Fruit fly (Drosophila melanogaster) whole organism, embryonic: ENCODE results near the gene EloB.

Experiments
- CG10147 ChIP-seq: fragments of 200-800 bp; sonication (Bioruptor generic); optimal IDR thresholded peaks from 2 replicates; lab custom pipeline; 2019; ENCODE audit warnings: missing biosample characterization, mild to moderate bottlenecking, missing genetic modification characterization, moderate library complexity
- CG10209 ChIP-seq: fragments of 200-800 bp; sonication (Bioruptor generic); optimal IDR thresholded peaks from 3 replicates; lab custom pipeline; 2017; ENCODE audit warnings: missing biosample characterization, mild to moderate bottlenecking, missing genetic modification characterization, missing genetic modification reagents
- CG10267 ChIP-seq: fragments of 200-800 bp; sonication (Bioruptor generic); optimal IDR thresholded peaks from 2 replicates; lab custom pipeline; 2018; ENCODE audit warnings: missing biosample characterization, mild to moderate bottlenecking, missing genetic modification characterization, moderate library complexity
- CG11398 ChIP-seq: fragments of 200-800 bp; sonication (Bioruptor generic); optimal IDR thresholded peaks from 2 replicates; lab custom pipeline; 2016; ENCODE audit warnings: missing biosample characterization, missing genetic modification characterization
- CG11456 ChIP-seq: fragments of 200-800 bp; sonication (Bioruptor generic); IDR thresholded peaks from 3 replicates; pipeline ENCODE4 v1.3.6; 2022; ENCODE audit warnings: missing biosample characterization, missing genetic modification characterization
- CG13894 ChIP-seq: fragments of 200-800 bp; sonication (Bioruptor generic); optimal IDR thresholded peaks from 3 replicates; lab custom pipeline; 2018; ENCODE audit warnings: missing biosample characterization, mild to moderate bottlenecking, missing genetic modification characterization, moderate library complexity
- CG14441 ChIP-seq: fragments of 200-800 bp; sonication (Bioruptor generic); IDR thresholded peaks from 2 replicates; pipeline ENCODE4 v1.3.6; 2022; ENCODE audit warnings: missing biosample characterization, missing genetic modification characterization
- CG14710 ChIP-seq: fragments of 200-800 bp; sonication (Bioruptor generic); optimal IDR thresholded peaks from 3 replicates; lab custom pipeline; 2019; ENCODE audit warnings: missing biosample characterization, mild to moderate bottlenecking, missing genetic modification characterization, moderate library complexity
- CG15073 ChIP-seq: fragments of 200-800 bp; sonication (Bioruptor generic); optimal IDR thresholded peaks from 2 replicates; lab custom pipeline; 2016; ENCODE audit warnings: missing biosample characterization, missing genetic modification characterization
- CG1602 ChIP-seq: fragments of 200-800 bp; sonication (Bioruptor generic); optimal IDR thresholded peaks from 3 replicates; lab custom pipeline; 2016; ENCODE audit warnings: missing biosample characterization, missing genetic modification characterization
- CG18619 ChIP-seq: fragments of 200-800 bp; sonication (Bioruptor generic); optimal IDR thresholded peaks from 3 replicates; lab custom pipeline; 2017; ENCODE audit warnings: missing biosample characterization, mild to moderate bottlenecking, missing genetic modification characterization
- CG2202 ChIP-seq: fragments of 200-800 bp; sonication (Bioruptor generic); optimal IDR thresholded peaks from 2 replicates; lab custom pipeline; 2018; ENCODE audit warnings: missing biosample characterization, mild to moderate bottlenecking, missing genetic modification characterization
- CG3163 ChIP-seq: fragments of 200-800 bp; sonication (Bioruptor generic); optimal IDR thresholded peaks from 3 replicates; lab custom pipeline; 2016; ENCODE audit warnings: missing biosample characterization, missing genetic modification characterization
- CG34224 ChIP-seq: fragments of 200-800 bp; sonication (Bioruptor generic); IDR thresholded peaks from 3 replicates; pipeline ENCODE4 v1.3.6; 2022; ENCODE audit warnings: missing biosample characterization, missing genetic modification characterization; ENCODE audit not compliant: partially characterized antibody
- CG3838 ChIP-seq: fragments of 200-800 bp; sonication (Bioruptor generic); optimal IDR thresholded peaks from 3 replicates; lab custom pipeline; 2016; ENCODE audit warnings: missing biosample characterization, missing genetic modification characterization
- CG5953 ChIP-seq: fragments of 200-800 bp; sonication (Bioruptor generic); IDR thresholded peaks from 2 replicates; pipeline ENCODE4 v1.3.6; 2022; ENCODE audit warnings: missing biosample characterization, missing genetic modification characterization
- CG6689 ChIP-seq: fragments of 200-800 bp; sonication (Bioruptor generic); IDR thresholded peaks from 2 replicates; pipeline ENCODE4 v1.3.6; 2022; ENCODE audit warnings: missing biosample characterization, missing genetic modification characterization
- CG8089 ChIP-seq: fragments of 200-800 bp; sonication (Bioruptor generic); optimal IDR thresholded peaks from 3 replicates; lab custom pipeline; 2016; ENCODE audit warnings: missing biosample characterization, missing genetic modification characterization
- CG8388 ChIP-seq: fragments of 200-800 bp; sonication (Bioruptor generic); optimal IDR thresholded peaks from 2 replicates; lab custom pipeline; 2019; ENCODE audit warnings: missing biosample characterization, mild to moderate bottlenecking, missing genetic modification characterization, moderate library complexity
- CkIIα-i1 ChIP-seq: fragments of 200-800 bp; sonication (Bioruptor generic); IDR thresholded peaks from 2 replicates; pipeline ENCODE4 v1.3.6; 2022; ENCODE audit warnings: missing biosample characterization, missing genetic modification characterization
- D19B ChIP-seq: fragments of 200-800 bp; sonication (Bioruptor generic); optimal IDR thresholded peaks from 2 replicates; lab custom pipeline; 2017; ENCODE audit warnings: missing biosample characterization, mild to moderate bottlenecking, missing genetic modification characterization
- Fer2 ChIP-seq: fragments of 200-800 bp; sonication (Bioruptor generic); optimal IDR thresholded peaks from 2 replicates; lab custom pipeline; 2018; ENCODE audit warnings: missing biosample characterization, mild to moderate bottlenecking, missing genetic modification characterization, moderate library complexity
- Hr78 ChIP-seq, 2 experiments: fragments of 200-800 bp in 1 of 2; fragments of >200 bp in 1 of 2; sonication (Bioruptor generic) in 1 of 2; optimal IDR thresholded peaks; 2 replicates each; lab custom pipeline; 2017 to 2019; ENCODE audit warnings: missing biosample characterization in 2 of 2, missing genetic modification characterization in 2 of 2, mild to moderate bottlenecking in 1 of 2, moderate library complexity in 1 of 2
- Lhr ChIP-seq: fragments of 200-800 bp; sonication (Bioruptor generic); optimal IDR thresholded peaks from 3 replicates; lab custom pipeline; 2017; ENCODE audit warnings: mild to moderate bottlenecking, missing biosample characterization, missing genetic modification reagents, missing genetic modification characterization
- Lpt ChIP-seq: fragments of >200 bp; optimal IDR thresholded peaks from 2 replicates; lab custom pipeline; 2018; ENCODE audit warnings: missing biosample characterization, missing genetic modification characterization
- MESR4 ChIP-seq: fragments of 200-800 bp; sonication (Bioruptor generic); optimal IDR thresholded peaks from 2 replicates; lab custom pipeline; 2018; ENCODE audit warnings: missing biosample characterization, mild to moderate bottlenecking, missing genetic modification characterization, moderate library complexity
- MTF-1 ChIP-seq: fragments of 200-800 bp; sonication (Bioruptor generic); optimal IDR thresholded peaks from 2 replicates; lab custom pipeline; 2018; ENCODE audit warnings: missing biosample characterization, mild to moderate bottlenecking, missing genetic modification characterization, borderline replicate concordance
- Stat92E ChIP-seq, 3 experiments: fragments of >200 bp in 2 of 3; fragments of 200-800 bp in 1 of 3; sonication (Bioruptor generic) in 1 of 3; optimal IDR thresholded peaks; 2 replicates each; lab custom pipeline; 2017 to 2019; ENCODE audit warnings: missing biosample characterization in 3 of 3, missing genetic modification characterization in 3 of 3, mild to moderate bottlenecking in 1 of 3, moderate library complexity in 1 of 3
- TFAM ChIP-seq: fragments of 200-800 bp; sonication (Bioruptor generic); optimal IDR thresholded peaks from 2 replicates; lab custom pipeline; 2017; ENCODE audit warnings: missing biosample characterization, missing genetic modification characterization, inconsistent platforms
- ara ChIP-seq: fragments of 200-800 bp; sonication (Bioruptor generic); IDR thresholded peaks from 2 replicates; pipeline ENCODE4 v1.3.6; 2022; ENCODE audit warnings: missing biosample characterization, missing genetic modification characterization
- cad ChIP-seq: fragments of >200 bp; optimal IDR thresholded peaks from 2 replicates; lab custom pipeline; 2017; ENCODE audit warnings: missing biosample characterization, missing genetic modification characterization
- caup ChIP-seq: fragments of 200-800 bp; sonication (Bioruptor generic); optimal IDR thresholded peaks from 3 replicates; lab custom pipeline; 2017; ENCODE audit warnings: missing biosample characterization, mild to moderate bottlenecking, missing genetic modification characterization, moderate library complexity; ENCODE audit not compliant: severe bottlenecking
- cg ChIP-seq: fragments of 200-800 bp; sonication (Bioruptor generic); optimal IDR thresholded peaks from 3 replicates; lab custom pipeline; 2019; ENCODE audit warnings: missing biosample characterization, mild to moderate bottlenecking, missing genetic modification characterization, moderate library complexity
- chif ChIP-seq, 2 experiments: fragments of 200-800 bp; sonication (Bioruptor generic); optimal IDR thresholded peaks; 3 replicates each; lab custom pipeline; 2016; ENCODE audit warnings: missing biosample characterization in 2 of 2, missing genetic modification characterization in 2 of 2
- dimm ChIP-seq: fragments of 200-800 bp; sonication (Bioruptor generic); IDR thresholded peaks from 2 replicates; pipeline ENCODE4 v1.3.6; 2022; ENCODE audit warnings: missing biosample characterization, missing genetic modification characterization
- fu2 ChIP-seq: fragments of 200-800 bp; sonication (Bioruptor generic); optimal IDR thresholded peaks from 2 replicates; lab custom pipeline; 2016; ENCODE audit warnings: missing biosample characterization, missing genetic modification characterization
- grn ChIP-seq: fragments of 200-800 bp; sonication (Bioruptor generic); optimal IDR thresholded peaks from 3 replicates; lab custom pipeline; 2017; ENCODE audit warnings: missing biosample characterization, missing genetic modification characterization
- gro ChIP-seq: fragments of 200-800 bp; sonication (Bioruptor generic); optimal IDR thresholded peaks from 2 replicates; lab custom pipeline; 2016; ENCODE audit warnings: missing biosample characterization, missing genetic modification characterization
- gsb ChIP-seq: fragments of 200-800 bp; sonication (Bioruptor generic); IDR thresholded peaks from 2 replicates; pipeline ENCODE4 v1.3.6; 2022; ENCODE audit warnings: missing biosample characterization, missing genetic modification characterization
- ind ChIP-seq: fragments of 200-800 bp; sonication (Bioruptor generic); optimal IDR thresholded peaks from 3 replicates; lab custom pipeline; 2016; ENCODE audit warnings: missing biosample characterization, missing genetic modification characterization
- p53 ChIP-seq: fragments of 200-800 bp; sonication (Bioruptor generic); optimal IDR thresholded peaks from 2 replicates; lab custom pipeline; 2016; ENCODE audit warnings: missing biosample characterization, missing genetic modification characterization
- pho ChIP-seq: fragments of 200-800 bp; sonication (Bioruptor generic); optimal IDR thresholded peaks from 2 replicates; lab custom pipeline; 2016; ENCODE audit warnings: missing biosample characterization, missing genetic modification characterization
- phol ChIP-seq: fragments of 200-800 bp; sonication (Bioruptor generic); optimal IDR thresholded peaks from 3 replicates; lab custom pipeline; 2018; ENCODE audit warnings: missing biosample characterization, mild to moderate bottlenecking, missing genetic modification characterization, moderate library complexity
- pros ChIP-seq: fragments of 200-800 bp; sonication (Bioruptor generic); optimal IDR thresholded peaks from 3 replicates; lab custom pipeline; 2019; ENCODE audit warnings: missing biosample characterization, mild to moderate bottlenecking, missing genetic modification characterization, moderate library complexity
- sens ChIP-seq: fragments of 200-800 bp; sonication (Bioruptor generic); peaks from one replicate; lab custom pipeline; 2016; ENCODE audit warnings: missing biosample characterization, missing genetic modification characterization
- twi ChIP-seq: fragments of 200-800 bp; optimal IDR thresholded peaks from 2 replicates; lab custom pipeline; 2019; ENCODE audit warnings: missing biosample characterization, mild to moderate bottlenecking, missing genetic modification characterization, moderate library complexity
- tx ChIP-seq: fragments of 200-800 bp; sonication (Bioruptor generic); optimal IDR thresholded peaks from 2 replicates; lab custom pipeline; 2016; ENCODE audit warnings: missing biosample characterization, missing genetic modification characterization
- vnd ChIP-seq: fragments of 200-800 bp; sonication (Bioruptor generic); IDR thresholded peaks from 3 replicates; pipeline ENCODE4 v1.3.6; 2022; ENCODE audit warnings: missing biosample characterization, missing genetic modification characterization; ENCODE audit not compliant: partially characterized antibody
- vvl ChIP-seq: fragments of 200-800 bp; sonication (Bioruptor generic); IDR thresholded peaks from 2 replicates; pipeline ENCODE4 v1.3.6; 2022; ENCODE audit warnings: missing biosample characterization, missing genetic modification characterization
- zfh1 ChIP-seq: fragments of 200-800 bp; sonication (Bioruptor generic); IDR thresholded peaks from 3 replicates; pipeline ENCODE4 v1.3.6; 2022; ENCODE audit warnings: missing biosample characterization, missing genetic modification characterization

The EloB gene

dm6 chr3R:20596337-20596962 lies 16.8 kb upstream of the EloB start:
- no peak for TF ChIP-seq Fer2
- TF ChIP-seq caup (GFP tag; lab: Kevin White, UChicago) = no peak
- TF ChIP-seq ara = no peak
- no peak for TF ChIP-seq gsb (GFP tag; lab: Robert Waterston, UW)
- no peak for TF ChIP-seq CG14710
- peak; percentile 24 for TF ChIP-seq cad (GFP tag; lab: Kevin White, UChicago)
- TF ChIP-seq ind = no peak
- TF ChIP-seq pros (GFP tag; lab: Kevin White, UChicago) = peak; percentile 48
- TF ChIP-seq p53 (GFP tag; lab: Kevin White, UChicago) = no peak
- TF ChIP-seq Lpt (GFP tag; lab: Kevin White, UChicago) = no peak
- TF ChIP-seq CG1602 (GFP tag; lab: Kevin White, UChicago) = no peak
- no peak for TF ChIP-seq CG10147 (GFP tag; lab: Kevin White, UChicago)
- peak; percentile 10 for TF ChIP-seq cg (GFP tag; lab: Kevin White, UChicago)
- no peak for TF ChIP-seq CG11398
- peak in 1 of 3 experiments; percentile 61 for TF ChIP-seq Stat92E (GFP tag; optimal IDR thresholded peaks at IDR 0.05; lab: Kevin White, UChicago)
- TF ChIP-seq chif (GFP tag; optimal IDR thresholded peaks at IDR 0.05; lab: Kevin White, UChicago) = no peak
- TF ChIP-seq grn (GFP tag; lab: Kevin White, UChicago) = no peak
- TF ChIP-seq tx = no peak
- no peak for TF ChIP-seq pho (GFP tag; lab: Kevin White, UChicago)
- TF ChIP-seq CG8388 = no peak
- TF ChIP-seq CG14441 (GFP tag; lab: Robert Waterston, UW) = no peak
- TF ChIP-seq Lhr (GFP tag; lab: Kevin White, UChicago) = no peak
- no peak for TF ChIP-seq zfh1
- TF ChIP-seq CG11456 (GFP tag; lab: Robert Waterston, UW) = no peak
- TF ChIP-seq CG15073 (GFP tag; lab: Kevin White, UChicago) = no peak
- TF ChIP-seq CG10209 (GFP tag; lab: Kevin White, UChicago) = no peak
- no peak for TF ChIP-seq D19B
- TF ChIP-seq dimm = no peak
- TF ChIP-seq MESR4 = no peak
- TF ChIP-seq CG5953 (GFP tag; lab: Robert Waterston, UW) = no peak
- TF ChIP-seq sens (GFP tag; lab: Kevin White, UChicago) = peak; percentile 64
- TF ChIP-seq CG13894 = peak; percentile 17
- no peak for TF ChIP-seq fu2 (GFP tag; lab: Kevin White, UChicago)
- TF ChIP-seq Hr78 (GFP tag; optimal IDR thresholded peaks at IDR 0.05; lab: Kevin White, UChicago) = no peak
- no peak for TF ChIP-seq MTF-1 (GFP tag; lab: Kevin White, UChicago)
- no peak for TF ChIP-seq CG2202 (tag; lab: Kevin White, UChicago)
- TF ChIP-seq gro (GFP tag; lab: Kevin White, UChicago) = no peak
- no peak for TF ChIP-seq CkIIα-i1 (GFP tag; lab: Robert Waterston, UW)
- TF ChIP-seq CG10267 (tag; lab: Kevin White, UChicago) = no peak
- no peak for TF ChIP-seq CG18619 (GFP tag; lab: Kevin White, UChicago)
- no peak for TF ChIP-seq CG3163
- no peak for TF ChIP-seq CG34224 (GFP tag; lab: Robert Waterston, UW)
- peak; percentile 61; the same call in 1 of the 2 replicates for TF ChIP-seq vvl
- no peak for TF ChIP-seq CG6689
- no peak for TF ChIP-seq CG3838 (GFP tag; lab: Kevin White, UChicago)
- TF ChIP-seq twi (tag; lab: Kevin White, UChicago) = peak; percentile 54
- TF ChIP-seq TFAM = no peak
- no peak for TF ChIP-seq vnd
- peak; percentile 6 for TF ChIP-seq phol (tag; lab: Kevin White, UChicago)
- TF ChIP-seq CG8089 (GFP tag; lab: Kevin White, UChicago) = no peak
- TF ChIP-seq, all 482 proteins: peak for 9
